Worm (Caenorhabditis elegans): Measurements from ENCODE around the gene srw-66.

DNA sequence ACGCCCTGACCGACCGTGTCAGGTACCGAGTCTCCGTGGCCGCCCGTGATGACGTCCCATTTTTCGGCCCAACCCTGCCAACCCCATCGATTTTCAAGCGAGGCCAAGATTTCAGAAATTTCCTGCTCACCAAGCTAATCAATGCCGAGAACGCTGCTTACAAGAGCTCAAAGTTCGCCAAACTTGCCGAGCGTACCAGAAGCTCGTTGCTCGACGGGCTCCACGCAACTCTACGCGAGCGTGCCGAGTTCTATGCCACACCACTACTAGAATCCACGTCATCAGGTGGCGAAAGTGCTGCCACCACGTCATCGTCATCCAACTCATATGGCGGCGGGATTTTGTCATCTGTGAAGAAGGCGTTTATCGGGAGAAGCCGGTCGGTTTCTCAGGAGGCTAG lies 42.8 kb downstream of the srw-66 start:
- TF ChIP-seq nhr-10 (tag; optimal IDR thresholded peaks at IDR 0.05) = no peak
- TF ChIP-seq ZK337.2 (GFP tag; IDR thresholded peaks at IDR 0.05) = no peak
- TF ChIP-seq ama-1 (optimal IDR thresholded peaks at IDR 0.05) = no peak
- TF ChIP-seq Y5F2A.4 (GFP tag; optimal IDR thresholded peaks at IDR 0.05) = no peak
- TF ChIP-seq nhr-76 (tag; optimal IDR thresholded peaks at IDR 0.05) = no peak
- no peak for TF ChIP-seq lsy-2 (tag; optimal IDR thresholded peaks at IDR 0.05)
- TF ChIP-seq snpc-4 (tag; optimal IDR thresholded peaks at IDR 0.05) = no peak
- no peak for TF ChIP-seq nhr-25 (tag; optimal IDR thresholded peaks at IDR 0.05; ENCODE audit: borderline replicate concordance, insufficient read depth)
- TF ChIP-seq fkh-10 (GFP tag; optimal IDR thresholded peaks at IDR 0.05) = no peak
